Fruit fly (Drosophila melanogaster) whole organism, embryonic: Measurements from ENCODE around the gene Leash.
A peak's percentile ranks its signal among the peaks of the same experiment; 100 is the strongest.

Experiments used
- Ada2b ChIP-seq: fragments of 200-800 bp; sonication (Bioruptor generic); IDR thresholded peaks from 2 replicates; pipeline ENCODE4 v1.3.6; 2022; ENCODE audit warnings: missing biosample characterization, missing genetic modification characterization
- BEAF-32 ChIP-seq: fragments of 200-800 bp; sonication (Bioruptor generic); optimal IDR thresholded peaks from 3 replicates; lab custom pipeline; 2017; ENCODE audit warnings: missing biosample characterization, missing genetic modification characterization, mild to moderate bottlenecking, moderate library complexity, missing genetic modification reagents
- CG10267 ChIP-seq: fragments of 200-800 bp; sonication (Bioruptor generic); optimal IDR thresholded peaks from 2 replicates; lab custom pipeline; 2018; ENCODE audit warnings: missing biosample characterization, mild to moderate bottlenecking, missing genetic modification characterization, moderate library complexity
- CG12155 ChIP-seq: fragments of 200-800 bp; sonication (Bioruptor generic); optimal IDR thresholded peaks from 3 replicates; lab custom pipeline; 2016; ENCODE audit warnings: missing biosample characterization, missing genetic modification characterization
- CG12659 ChIP-seq: fragments of 200-800 bp; sonication (Bioruptor generic); optimal IDR thresholded peaks from 3 replicates; lab custom pipeline; 2017; ENCODE audit warnings: mild to moderate bottlenecking, missing biosample characterization, missing genetic modification reagents, missing genetic modification characterization
- CG13287 ChIP-seq: fragments of 200-800 bp; sonication (Bioruptor generic); IDR thresholded peaks from 2 replicates; pipeline ENCODE4 v1.3.6; 2022; ENCODE audit warnings: missing biosample characterization, missing genetic modification characterization; ENCODE audit not compliant: partially characterized antibody
- CG1603 ChIP-seq: fragments of 200-800 bp; sonication (Bioruptor generic); optimal IDR thresholded peaks from 2 replicates; lab custom pipeline; 2019; ENCODE audit warnings: missing biosample characterization, mild to moderate bottlenecking, missing genetic modification characterization, moderate library complexity
- CG2678 ChIP-seq: fragments of 200-800 bp; sonication (Bioruptor generic); optimal IDR thresholded peaks from 3 replicates; lab custom pipeline; 2019; ENCODE audit warnings: missing biosample characterization, mild to moderate bottlenecking, missing genetic modification characterization, moderate library complexity
- CG31388 ChIP-seq: fragments of 200-800 bp; sonication (Bioruptor generic); optimal IDR thresholded peaks from 2 replicates; lab custom pipeline; 2016; ENCODE audit warnings: missing biosample characterization, missing genetic modification characterization
- CG33213 ChIP-seq: fragments of 200-800 bp; sonication (Bioruptor generic); optimal IDR thresholded peaks from 3 replicates; lab custom pipeline; 2016; ENCODE audit warnings: missing biosample characterization, missing genetic modification characterization
- CG34422 ChIP-seq: fragments of 200-800 bp; sonication (Bioruptor generic); IDR thresholded peaks from 3 replicates; pipeline ENCODE4 v1.3.6; 2022; ENCODE audit warnings: missing biosample characterization, missing genetic modification characterization
- CG3847 ChIP-seq: fragments of 200-800 bp; sonication (Bioruptor generic); IDR thresholded peaks from 2 replicates; pipeline ENCODE4 v1.3.6; 2022; ENCODE audit warnings: missing biosample characterization, missing genetic modification characterization
- CG4617 ChIP-seq: fragments of 200-800 bp; sonication (Bioruptor generic); optimal IDR thresholded peaks from 3 replicates; lab custom pipeline; 2016; ENCODE audit warnings: missing biosample characterization, missing genetic modification characterization, borderline replicate concordance
- CG6654 ChIP-seq: fragments of 200-800 bp; sonication (Bioruptor generic); optimal IDR thresholded peaks from 2 replicates; lab custom pipeline; 2017; ENCODE audit warnings: missing biosample characterization, mild to moderate bottlenecking, missing genetic modification characterization
- CG8388 ChIP-seq: fragments of 200-800 bp; sonication (Bioruptor generic); optimal IDR thresholded peaks from 2 replicates; lab custom pipeline; 2019; ENCODE audit warnings: missing biosample characterization, mild to moderate bottlenecking, missing genetic modification characterization, moderate library complexity
- CG9609 ChIP-seq: fragments of 200-800 bp; sonication (Bioruptor generic); optimal IDR thresholded peaks from 3 replicates; lab custom pipeline; 2016; ENCODE audit warnings: missing biosample characterization, missing genetic modification characterization
- CoRest ChIP-seq: fragments of 200-800 bp; sonication (Bioruptor generic); optimal IDR thresholded peaks from 3 replicates; lab custom pipeline; 2018; ENCODE audit warnings: missing biosample characterization, mild to moderate bottlenecking, missing genetic modification characterization, moderate library complexity
- Dek ChIP-seq: fragments of 200-800 bp; sonication (Bioruptor generic); optimal IDR thresholded peaks from 3 replicates; lab custom pipeline; 2019; ENCODE audit warnings: missing biosample characterization, mild to moderate bottlenecking, missing genetic modification characterization, moderate library complexity
- Dref ChIP-seq: fragments of 200-800 bp; sonication (Bioruptor generic); IDR thresholded peaks from 2 replicates; pipeline ENCODE4 v1.3.6; 2022; ENCODE audit warnings: missing biosample characterization, missing genetic modification characterization
- E2f2 ChIP-seq: fragments of 200-800 bp; sonication (Bioruptor generic); IDR thresholded peaks from 2 replicates; pipeline ENCODE4 v1.3.6; 2022; ENCODE audit warnings: missing biosample characterization, missing genetic modification characterization
- Ets97D ChIP-seq: fragments of 200-800 bp; sonication (Bioruptor generic); optimal IDR thresholded peaks from 3 replicates; lab custom pipeline; 2016; ENCODE audit warnings: missing biosample characterization, missing genetic modification characterization
- Hr39 ChIP-seq: fragments of >200 bp; optimal IDR thresholded peaks from 2 replicates; lab custom pipeline; 2017
- Hr78 ChIP-seq, 2 experiments: fragments of 200-800 bp in 1 of 2; fragments of >200 bp in 1 of 2; sonication (Bioruptor generic) in 1 of 2; optimal IDR thresholded peaks; 2 replicates each; lab custom pipeline; 2017 to 2019; ENCODE audit warnings: missing biosample characterization in 2 of 2, missing genetic modification characterization in 2 of 2, mild to moderate bottlenecking in 1 of 2, moderate library complexity in 1 of 2
- Lhr ChIP-seq: fragments of 200-800 bp; sonication (Bioruptor generic); optimal IDR thresholded peaks from 3 replicates; lab custom pipeline; 2017; ENCODE audit warnings: mild to moderate bottlenecking, missing biosample characterization, missing genetic modification reagents, missing genetic modification characterization
- MBD-R2 ChIP-seq: fragments of 200-800 bp; sonication (Bioruptor generic); IDR thresholded peaks from 2 replicates; pipeline ENCODE4 v1.3.6; 2022; ENCODE audit warnings: missing biosample characterization, missing genetic modification characterization
- MESR4 ChIP-seq: fragments of 200-800 bp; sonication (Bioruptor generic); optimal IDR thresholded peaks from 2 replicates; lab custom pipeline; 2018; ENCODE audit warnings: missing biosample characterization, mild to moderate bottlenecking, missing genetic modification characterization, moderate library complexity
- MTF-1 ChIP-seq: fragments of 200-800 bp; sonication (Bioruptor generic); optimal IDR thresholded peaks from 2 replicates; lab custom pipeline; 2018; ENCODE audit warnings: missing biosample characterization, mild to moderate bottlenecking, missing genetic modification characterization, borderline replicate concordance
- Med ChIP-seq: fragments of 200-800 bp; sonication (Bioruptor generic); peaks from one replicate; lab custom pipeline; 2016; ENCODE audit warnings: missing biosample characterization, missing genetic modification characterization, mild to moderate bottlenecking, inconsistent platforms, moderate library complexity
- Nf-YC ChIP-seq: fragments of 200-800 bp; optimal IDR thresholded peaks from 3 replicates; lab custom pipeline; 2019; ENCODE audit warnings: missing biosample characterization, mild to moderate bottlenecking, missing genetic modification characterization, moderate library complexity
- PHDP ChIP-seq: fragments of 200-800 bp; sonication (Bioruptor generic); optimal IDR thresholded peaks from 3 replicates; lab custom pipeline; 2018; ENCODE audit warnings: missing biosample characterization, mild to moderate bottlenecking, missing genetic modification characterization, moderate library complexity
- Pdp1 ChIP-seq, 2 experiments: fragments of 200-800 bp; sonication (Bioruptor generic); optimal IDR thresholded peaks; 3 replicates each; lab custom pipeline; 2016; ENCODE audit warnings: missing biosample characterization in 2 of 2, missing genetic modification characterization in 2 of 2, mild to moderate bottlenecking in 1 of 2, moderate library complexity in 1 of 2
- Usf ChIP-seq: fragments of 200-800 bp; sonication (Bioruptor generic); optimal IDR thresholded peaks from 2 replicates; lab custom pipeline; 2017; ENCODE audit warnings: missing genotype, missing biosample characterization, missing genetic modification characterization
- Xbp1 ChIP-seq: fragments of 200-800 bp; sonication (Bioruptor generic); optimal IDR thresholded peaks from 3 replicates; lab custom pipeline; 2016; ENCODE audit warnings: missing biosample characterization, mild to moderate bottlenecking, missing genetic modification characterization
- YL-1 ChIP-seq: fragments of 200-800 bp; sonication (Bioruptor generic); optimal IDR thresholded peaks from 3 replicates; lab custom pipeline; 2017; ENCODE audit warnings: missing biosample characterization, mild to moderate bottlenecking, missing genetic modification characterization
- croc ChIP-seq: fragments of 200-800 bp; sonication (Bioruptor generic); conservative IDR thresholded peaks from 3 replicates; pipeline ENCODE4 v1.3.6; 2022; ENCODE audit warnings: missing biosample characterization, missing genetic modification characterization
- fd3F ChIP-seq: fragments of 200-800 bp; sonication (Bioruptor generic); optimal IDR thresholded peaks from 2 replicates; lab custom pipeline; 2018; ENCODE audit warnings: missing biosample characterization, mild to moderate bottlenecking, missing genetic modification characterization, moderate library complexity
- gsb ChIP-seq: fragments of 200-800 bp; sonication (Bioruptor generic); IDR thresholded peaks from 2 replicates; pipeline ENCODE4 v1.3.6; 2022; ENCODE audit warnings: missing biosample characterization, missing genetic modification characterization
- hbn ChIP-seq: fragments of 200-800 bp; sonication (Bioruptor generic); IDR thresholded peaks from 2 replicates; pipeline ENCODE4 v1.3.6; 2022; ENCODE audit warnings: missing biosample characterization, missing genetic modification characterization; ENCODE audit not compliant: partially characterized antibody
- knrl ChIP-seq: fragments of 200-800 bp; sonication (Bioruptor generic); IDR thresholded peaks from 3 replicates; pipeline ENCODE4 v1.3.6; 2022; ENCODE audit warnings: missing biosample characterization, missing genetic modification characterization; ENCODE audit not compliant: partially characterized antibody
- nerfin-1 ChIP-seq: fragments of 200-800 bp; sonication (Bioruptor generic); optimal IDR thresholded peaks from 3 replicates; lab custom pipeline; 2019; ENCODE audit warnings: missing biosample characterization, mild to moderate bottlenecking, missing genetic modification characterization, moderate library complexity
- nmo ChIP-seq: fragments of 200-800 bp; sonication (Bioruptor generic); optimal IDR thresholded peaks from 2 replicates; lab custom pipeline; 2018; ENCODE audit warnings: missing biosample characterization, mild to moderate bottlenecking, missing genetic modification characterization, moderate library complexity
- pho ChIP-seq: fragments of 200-800 bp; sonication (Bioruptor generic); optimal IDR thresholded peaks from 2 replicates; lab custom pipeline; 2016; ENCODE audit warnings: missing biosample characterization, missing genetic modification characterization
- phol ChIP-seq: fragments of 200-800 bp; sonication (Bioruptor generic); optimal IDR thresholded peaks from 3 replicates; lab custom pipeline; 2018; ENCODE audit warnings: missing biosample characterization, mild to moderate bottlenecking, missing genetic modification characterization, moderate library complexity
- sens ChIP-seq: fragments of 200-800 bp; sonication (Bioruptor generic); peaks from one replicate; lab custom pipeline; 2016; ENCODE audit warnings: missing biosample characterization, missing genetic modification characterization
- slbo ChIP-seq: fragments of 200-800 bp; sonication (Bioruptor generic); IDR thresholded peaks from 2 replicates; pipeline ENCODE4 v1.3.6; 2022; ENCODE audit warnings: missing biosample characterization, missing genetic modification characterization
- stwl ChIP-seq: fragments of 200-800 bp; sonication (Bioruptor generic); optimal IDR thresholded peaks from 3 replicates; lab custom pipeline; 2018; ENCODE audit warnings: missing biosample characterization, mild to moderate bottlenecking, missing genetic modification characterization, moderate library complexity
- sug ChIP-seq: fragments of 200-800 bp; optimal IDR thresholded peaks from 2 replicates; lab custom pipeline; 2019; ENCODE audit warnings: missing biosample characterization, mild to moderate bottlenecking, missing genetic modification characterization, moderate library complexity
- trem ChIP-seq: fragments of 200-800 bp; optimal IDR thresholded peaks from 3 replicates; lab custom pipeline; 2019; ENCODE audit warnings: missing biosample characterization, mild to moderate bottlenecking, missing genetic modification characterization, moderate library complexity
- tx ChIP-seq: fragments of 200-800 bp; sonication (Bioruptor generic); optimal IDR thresholded peaks from 2 replicates; lab custom pipeline; 2016; ENCODE audit warnings: missing biosample characterization, missing genetic modification characterization
- zf30C ChIP-seq: fragments of 200-800 bp; sonication (Bioruptor generic); optimal IDR thresholded peaks from 3 replicates; lab custom pipeline; 2018; ENCODE audit warnings: missing biosample characterization, mild to moderate bottlenecking, missing genetic modification characterization
- zfh1 ChIP-seq: fragments of 200-800 bp; sonication (Bioruptor generic); IDR thresholded peaks from 3 replicates; pipeline ENCODE4 v1.3.6; 2022; ENCODE audit warnings: missing biosample characterization, missing genetic modification characterization

Gene Leash

dm6 chr3R:10854243-10854874 lies 31.0 kb upstream of the Leash start, which contains the start of the genes CG6567 and CG4511 (continued):
- peak; percentile 56 for TF ChIP-seq BEAF-32
- TF ChIP-seq knrl (GFP tag; lab: Robert Waterston, UW): peak; percentile 35; the same call in 1 of the 3 replicates
- TF ChIP-seq Usf: no peak
- TF ChIP-seq CG10267 (tag; lab: Kevin White, UChicago): peak; percentile 8
- peak; percentile 36; the same call in 1 of the 2 replicates for TF ChIP-seq CG13287
- TF ChIP-seq YL-1: peak; percentile 89
- peak; percentile 11 for TF ChIP-seq CoRest (tag; lab: Kevin White, UChicago)
- peak; percentile 79 for TF ChIP-seq sens
- no peak for TF ChIP-seq Dref (GFP tag; lab: Robert Waterston, UW)
- peak; percentile 80 for TF ChIP-seq Med (GFP tag; lab: Kevin White, UChicago)
- TF ChIP-seq stwl (tag; lab: Kevin White, UChicago): peak; percentile 60
- TF ChIP-seq zf30C (GFP tag; lab: Kevin White, UChicago): no peak
- peak; percentile 32 for TF ChIP-seq E2f2 (GFP tag; lab: Robert Waterston, UW)
- no peak for TF ChIP-seq zfh1 (GFP tag; lab: Robert Waterston, UW)
- no peak for TF ChIP-seq Hr39
- TF ChIP-seq CG6654 (GFP tag; lab: Kevin White, UChicago): no peak
- TF ChIP-seq CG12659 (GFP tag; lab: Kevin White, UChicago): peak; percentile 55
- peak; percentile 95 for TF ChIP-seq MBD-R2
- TF ChIP-seq MTF-1: no peak
- peak; percentile 36 for TF ChIP-seq nmo
- peak; percentile 36 for TF ChIP-seq Lhr (GFP tag; lab: Kevin White, UChicago)
- TF ChIP-seq CG4617: peak; percentile 72
- TF ChIP-seq slbo (GFP tag; lab: Robert Waterston, UW): no peak
- no peak for TF ChIP-seq CG8388
- peak; percentile 45 for TF ChIP-seq Ets97D (GFP tag; lab: Kevin White, UChicago)
- TF ChIP-seq MESR4 (GFP tag; lab: Kevin White, UChicago): peak; percentile 68
- TF ChIP-seq CG1603: peak; percentile 55
- TF ChIP-seq sug (tag; lab: Kevin White, UChicago): peak; percentile 48
- peak; percentile 80; the same call in 1 of the 3 replicates for TF ChIP-seq CG34422 (GFP tag; lab: Robert Waterston, UW)
- peak; percentile 57 for TF ChIP-seq trem (tag; lab: Kevin White, UChicago)
- TF ChIP-seq Pdp1 (GFP tag; optimal IDR thresholded peaks at IDR 0.05; lab: Kevin White, UChicago): peak in 1 of 2 experiments; percentile 24
- no peak for TF ChIP-seq CG31388 (GFP tag; lab: Kevin White, UChicago)
- peak; percentile 84 for TF ChIP-seq tx (GFP tag; lab: Kevin White, UChicago)
- TF ChIP-seq phol (tag; lab: Kevin White, UChicago): peak; percentile 21

DNA sequence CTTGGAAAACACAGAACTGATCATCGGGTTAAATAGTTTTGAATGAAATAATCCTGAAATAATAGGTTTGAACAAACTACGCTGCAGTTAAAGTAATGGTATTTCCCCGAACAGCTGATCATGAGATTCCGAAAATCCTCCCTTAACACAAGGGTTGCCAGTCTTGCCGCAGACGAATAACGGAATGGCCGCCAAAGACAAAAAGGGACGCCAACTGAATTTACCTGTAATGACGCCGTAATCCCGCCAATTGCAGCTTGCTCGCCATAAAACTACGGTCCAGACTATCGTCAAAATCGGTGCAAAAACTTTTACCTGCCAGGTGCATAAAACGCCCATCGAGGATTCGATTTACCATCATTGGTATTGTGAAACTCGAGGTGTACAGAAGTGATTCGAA lies 28.7 kb upstream of the Leash start, which contains the start of gene CG4570:
TSS of gene CG4570 (plus strand) at position 190 of the 400 bp plus-strand sequence.
- TF ChIP-seq CG2678 (tag; lab: Kevin White, UChicago) (no peak), pho (GFP tag; lab: Kevin White, UChicago) (no peak), PHDP (no peak), fd3F (GFP tag; lab: Kevin White, UChicago) (no peak), croc (no peak), CG12155 (GFP tag; lab: Kevin White, UChicago) (no peak), stwl (tag; lab: Kevin White, UChicago) (peak; percentile 5), CG33213 (GFP tag; lab: Kevin White, UChicago) (no peak), CG9609 (no peak), Ada2b (GFP tag; lab: Robert Waterston, UW) (no peak), gsb (GFP tag; lab: Robert Waterston, UW) (no peak), CG3847 (no peak), Hr78 (GFP tag; optimal IDR thresholded peaks at IDR 0.05; lab: Kevin White, UChicago) (no peak), hbn (no peak), Dek (tag; lab: Kevin White, UChicago) (no peak), Nf-YC (tag; lab: Kevin White, UChicago) (no peak), nerfin-1 (tag; lab: Kevin White, UChicago) (peak; percentile 83), Xbp1 (GFP tag; lab: Kevin White, UChicago) (no peak)
